Worm (Caenorhabditis elegans): ENCODE data around the gene tir-1.

DNA sequence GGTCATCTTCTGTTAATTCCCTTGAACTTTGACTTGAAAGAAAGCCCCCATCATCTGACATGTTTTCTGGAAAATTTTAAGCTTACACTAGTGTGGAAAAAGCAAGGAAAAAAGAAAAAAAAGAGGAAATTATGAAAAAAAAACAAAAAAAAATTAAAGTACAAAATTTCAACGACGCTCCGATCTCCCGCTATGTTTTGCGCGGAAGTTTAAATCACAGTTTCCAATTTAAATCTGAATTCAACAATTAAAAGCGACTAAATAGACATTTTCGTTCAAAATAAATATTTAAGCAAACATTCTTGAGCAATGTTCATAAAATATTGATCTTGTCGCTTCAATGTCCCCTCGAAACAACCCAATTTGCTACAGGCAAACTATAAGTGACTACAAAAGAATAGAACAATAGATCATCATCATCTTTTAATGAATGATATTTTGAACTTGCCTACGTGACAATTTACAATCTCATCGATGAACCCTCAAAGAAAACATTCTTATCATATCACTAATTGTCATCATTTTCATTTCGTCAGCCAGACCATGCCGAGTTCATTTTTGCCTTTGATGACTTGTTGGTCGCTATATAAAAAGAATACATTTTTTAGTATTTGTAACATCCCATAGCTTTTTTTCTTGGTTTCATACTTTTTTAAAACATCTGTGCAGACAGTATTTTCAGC is 20.3 kb upstream of the tir-1 start, which contains the start of the genes metl-6 and nit-1:
- TF ChIP-seq ets-4 (tag; optimal IDR thresholded peaks at IDR 0.05) (no peak), pag-3 (tag; optimal IDR thresholded peaks at IDR 0.05; ENCODE audit: borderline replicate concordance) (no peak), fkh-10 (GFP tag; optimal IDR thresholded peaks at IDR 0.05) (no peak), ahr-1 (tag; optimal IDR thresholded peaks at IDR 0.05) (no peak), rnt-1 (tag; optimal IDR thresholded peaks at IDR 0.05) (no peak), ceh-45 (GFP tag; IDR thresholded peaks at IDR 0.05) (no peak), pha-4 (tag; optimal IDR thresholded peaks at IDR 0.05) (no peak), ama-1 (optimal IDR thresholded peaks at IDR 0.05) (no peak), hlh-6 (tag; optimal IDR thresholded peaks at IDR 0.05) (no peak), dve-1 (tag; optimal IDR thresholded peaks at IDR 0.05) (no peak), hlh-30 (tag; optimal IDR thresholded peaks at IDR 0.05; ENCODE audit: insufficient read depth) (no peak), dmd-4 (tag; optimal IDR thresholded peaks at IDR 0.05; ENCODE audit: borderline replicate concordance) (no peak), fkh-6 (tag; optimal IDR thresholded peaks at IDR 0.05) (no peak), T23F11.4 (GFP tag; optimal IDR thresholded peaks at IDR 0.05) (no peak)

Measured in whole organism, late embryonic.